Worm (Caenorhabditis elegans) whole organism, early embryonic: Measurements from ENCODE around the gene clec-266.

Experiments
- B0310.2 ChIP-seq: sonication (generic microtip); optimal IDR thresholded peaks from 2 replicates; lab custom pipeline; 2016; ENCODE audit warnings: mild to moderate bottlenecking, missing genetic modification characterization, missing compliant biosample characterization
- aly-1 ChIP-seq: sonication (generic microtip); optimal IDR thresholded peaks from 2 replicates; lab custom pipeline; 2016; ENCODE audit warnings: missing genetic modification characterization, missing compliant biosample characterization
- ama-1 ChIP-seq: fragments of 150-350 bp; optimal IDR thresholded peaks from 2 replicates; lab custom pipeline; 2014
- ceh-36 ChIP-seq: sonication (generic microtip); optimal IDR thresholded peaks from 2 replicates; lab custom pipeline; 2016; ENCODE audit warnings: missing genetic modification characterization, inconsistent platforms, missing compliant biosample characterization
- ets-7 ChIP-seq: sonication (generic microtip); optimal IDR thresholded peaks from 2 replicates; lab custom pipeline; 2016; ENCODE audit warnings: missing genotype, missing genetic modification characterization, missing compliant biosample characterization
- hmg-4 ChIP-seq: fragments of 200-800 bp; sonication (Bioruptor generic); optimal IDR thresholded peaks from 2 replicates; lab custom pipeline; 2018; ENCODE audit warnings: mild to moderate bottlenecking, missing genetic modification characterization, missing compliant biosample characterization
- hnd-1 ChIP-seq: sonication (generic microtip); optimal IDR thresholded peaks from 2 replicates; lab custom pipeline; 2016; ENCODE audit warnings: missing genetic modification characterization, missing compliant biosample characterization
- pes-1 ChIP-seq: fragments of 200-800 bp; sonication (Bioruptor generic); IDR thresholded peaks from 2 replicates; pipeline ENCODE4 v1.3.6; 2022; ENCODE audit warnings: missing genetic modification reagents, missing genetic modification characterization, missing compliant biosample characterization
- scrt-1 ChIP-seq: fragments of 200-800 bp; sonication (Bioruptor generic); IDR thresholded peaks from 2 replicates; pipeline ENCODE4 v1.3.6; 2022; ENCODE audit warnings: missing genetic modification characterization, missing compliant biosample characterization
- sea-1 ChIP-seq: fragments of 200-800 bp; sonication (Bioruptor generic); conservative IDR thresholded peaks from 2 replicates; pipeline ENCODE4 v1.3.6; 2022; ENCODE audit warnings: missing genetic modification characterization, missing compliant biosample characterization
- tbx-11 ChIP-seq: fragments of 200-800 bp; sonication (Bioruptor generic); IDR thresholded peaks from 2 replicates; pipeline ENCODE4 v1.3.6; 2022; ENCODE audit warnings: missing genetic modification characterization, missing compliant biosample characterization
- tbx-37 ChIP-seq: fragments of 200-800 bp; sonication (Bioruptor generic); conservative IDR thresholded peaks from 2 replicates; pipeline ENCODE4 v1.3.6; 2022; ENCODE audit warnings: missing genetic modification reagents, missing genetic modification characterization, missing compliant biosample characterization
- tra-4 ChIP-seq: sonication (generic microtip); optimal IDR thresholded peaks from 2 replicates; lab custom pipeline; 2017; ENCODE audit warnings: missing genetic modification characterization, missing compliant biosample characterization

DNA sequence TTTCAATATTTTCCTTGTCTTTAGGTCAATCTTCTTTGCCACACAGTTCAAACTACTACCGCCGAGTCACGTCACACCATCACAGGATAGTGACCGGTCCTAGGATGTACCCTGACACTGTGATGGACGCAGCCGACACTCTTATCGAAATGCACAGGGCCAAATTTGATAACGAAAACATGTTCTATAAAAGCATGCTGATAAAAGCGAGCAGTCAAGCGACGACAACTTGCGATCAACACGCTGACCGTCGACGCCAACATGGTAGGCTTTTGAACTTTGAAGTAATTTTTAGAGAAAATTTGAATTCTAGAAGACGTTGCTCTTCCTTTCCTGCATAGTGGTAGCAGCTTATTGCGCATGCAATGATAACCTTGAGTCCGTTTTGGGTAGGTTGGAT is 15.7 kb downstream of the clec-266 start, which contains the start of gene cpr-6:
- TF ChIP-seq tbx-37 (GFP tag; lab: Robert Waterston, UW) (no peak), scrt-1 (GFP tag; lab: Robert Waterston, UW) (no peak), ceh-36 (tag; lab: Kevin White, UChicago) (no peak), ets-7 (no peak), B0310.2 (tag; lab: Kevin White, UChicago) (no peak), pes-1 (no peak), ama-1 (lab: Kevin White, UChicago) (no peak), hnd-1 (tag; lab: Kevin White, UChicago) (no peak), tra-4 (tag; lab: Kevin White, UChicago) (no peak), tbx-11 (no peak), sea-1 (GFP tag; lab: Robert Waterston, UW) (no peak), hmg-4 (GFP tag; lab: Kevin White, UChicago) (no peak), aly-1 (no peak)
